Fruit fly (Drosophila melanogaster) whole organism, embryonic: ENCODE data around the gene Nse4.
A peak's percentile ranks its signal among the peaks of the same experiment; 100 is the strongest.

Experiments
- Atf-2 ChIP-seq: fragments of 200-800 bp; sonication (Bioruptor generic); optimal IDR thresholded peaks from 2 replicates; lab custom pipeline; 2016; ENCODE audit warnings: missing biosample characterization, missing genetic modification characterization
- Awh ChIP-seq: fragments of 200-800 bp; sonication (Bioruptor generic); IDR thresholded peaks from 2 replicates; pipeline ENCODE4, ENCODE4 v1.3.6; 2022; ENCODE audit warnings: missing biosample characterization, missing genetic modification characterization
- CG10462 ChIP-seq: fragments of 200-800 bp; sonication (Bioruptor generic); optimal IDR thresholded peaks from 2 replicates; lab custom pipeline; 2016; ENCODE audit warnings: missing biosample characterization, missing genetic modification characterization
- CG11696 ChIP-seq: fragments of 200-800 bp; sonication (Bioruptor generic); IDR thresholded peaks from 2 replicates; pipeline ENCODE4 v1.3.6; 2022; ENCODE audit warnings: missing biosample characterization, missing genetic modification characterization
- CG12219 ChIP-seq: fragments of 200-800 bp; sonication (Bioruptor generic); optimal IDR thresholded peaks from 3 replicates; lab custom pipeline; 2018; ENCODE audit warnings: missing biosample characterization, mild to moderate bottlenecking, missing genetic modification characterization
- CG12236 ChIP-seq: fragments of 200-800 bp; sonication (Bioruptor generic); optimal IDR thresholded peaks from 2 replicates; lab custom pipeline; 2016; ENCODE audit warnings: missing biosample characterization, missing genetic modification characterization
- CG12299 ChIP-seq: fragments of 200-800 bp; sonication (Bioruptor generic); optimal IDR thresholded peaks from 2 replicates; lab custom pipeline; 2018; ENCODE audit warnings: missing biosample characterization, mild to moderate bottlenecking, missing genetic modification characterization
- CG1233 ChIP-seq: fragments of 200-800 bp; sonication (Bioruptor generic); optimal IDR thresholded peaks from 4 replicates; lab custom pipeline; 2018; ENCODE audit warnings: missing biosample characterization, mild to moderate bottlenecking, missing genetic modification characterization
- CG13624 ChIP-seq: fragments of 200-800 bp; sonication (Bioruptor generic); optimal IDR thresholded peaks from 2 replicates; lab custom pipeline; 2016; ENCODE audit warnings: missing biosample characterization, missing genetic modification characterization
- CG14860 ChIP-seq: fragments of 200-800 bp; sonication (Bioruptor generic); IDR thresholded peaks from 3 replicates; pipeline ENCODE4 v1.3.6; 2022; ENCODE audit warnings: missing biosample characterization, missing genetic modification characterization; ENCODE audit not compliant: partially characterized antibody
- CG16815 ChIP-seq: fragments of 200-800 bp; sonication (Bioruptor generic); optimal IDR thresholded peaks from 3 replicates; lab custom pipeline; 2017; ENCODE audit warnings: missing biosample characterization, mild to moderate bottlenecking, missing genetic modification characterization
- CG17829 ChIP-seq: fragments of 200-800 bp; optimal IDR thresholded peaks from 2 replicates; lab custom pipeline; 2019; ENCODE audit warnings: missing biosample characterization, mild to moderate bottlenecking, missing genetic modification characterization, moderate library complexity
- CG2712 ChIP-seq: fragments of 200-800 bp; optimal IDR thresholded peaks from 3 replicates; lab custom pipeline; 2019; ENCODE audit warnings: missing biosample characterization, mild to moderate bottlenecking, missing genetic modification characterization, moderate library complexity
- CG30431 ChIP-seq: fragments of 200-800 bp; sonication (Bioruptor generic); optimal IDR thresholded peaks from 2 replicates; lab custom pipeline; 2017; ENCODE audit warnings: missing biosample characterization, missing genetic modification characterization
- CG3065 ChIP-seq: fragments of 200-800 bp; sonication (Bioruptor generic); optimal IDR thresholded peaks from 2 replicates; lab custom pipeline; 2016; ENCODE audit warnings: missing biosample characterization, missing genetic modification characterization
- CG4328 ChIP-seq: fragments of 200-800 bp; sonication (Bioruptor generic); optimal IDR thresholded peaks from 3 replicates; lab custom pipeline; 2017; ENCODE audit warnings: missing biosample characterization, missing genetic modification reagents, missing genetic modification characterization
- CG4404 ChIP-seq: fragments of 200-800 bp; sonication (Bioruptor generic); IDR thresholded peaks from 2 replicates; pipeline ENCODE4 v1.3.6; 2022; ENCODE audit warnings: missing biosample characterization, missing genetic modification characterization
- CG4424 ChIP-seq: fragments of 200-800 bp; sonication (Bioruptor generic); optimal IDR thresholded peaks from 3 replicates; lab custom pipeline; 2016; ENCODE audit warnings: missing biosample characterization, missing genetic modification characterization
- CG6272 ChIP-seq: fragments of 200-800 bp; sonication (Bioruptor generic); IDR thresholded peaks from 2 replicates; pipeline ENCODE4 v1.3.6; 2022; ENCODE audit warnings: missing biosample characterization, missing genetic modification characterization
- CG7839 ChIP-seq: fragments of 200-800 bp; sonication (Bioruptor generic); optimal IDR thresholded peaks from 3 replicates; lab custom pipeline; 2018; ENCODE audit warnings: missing biosample characterization, mild to moderate bottlenecking, missing genetic modification characterization, moderate library complexity
- CG8359 ChIP-seq: fragments of 200-800 bp; sonication (Bioruptor generic); optimal IDR thresholded peaks from 2 replicates; lab custom pipeline; 2017; ENCODE audit warnings: missing biosample characterization, mild to moderate bottlenecking, missing genetic modification characterization, borderline replicate concordance
- CG8944 ChIP-seq: fragments of 200-800 bp; sonication (Bioruptor generic); optimal IDR thresholded peaks from 3 replicates; lab custom pipeline; 2016; ENCODE audit warnings: missing biosample characterization, missing genetic modification characterization
- CG9215 ChIP-seq: fragments of 200-800 bp; sonication (Bioruptor generic); IDR thresholded peaks from 2 replicates; pipeline ENCODE4 v1.3.6; 2022; ENCODE audit warnings: missing biosample characterization, missing genetic modification characterization
- Chrac-16 ChIP-seq: fragments of 200-800 bp; sonication (Bioruptor generic); optimal IDR thresholded peaks from 3 replicates; lab custom pipeline; 2016; ENCODE audit warnings: missing biosample characterization, missing genetic modification characterization
- D ChIP-seq, 2 experiments: fragments of 200-800 bp in 1 of 2; fragments of >200 bp in 1 of 2; sonication (Bioruptor generic) in 1 of 2; optimal IDR thresholded peaks; 2 replicates in 1 of 2; 3 replicates in 1 of 2; lab custom pipeline; 2017; ENCODE audit warnings: mild to moderate bottlenecking in 1 of 2, missing biosample characterization in 1 of 2, missing genetic modification characterization in 1 of 2, missing genetic modification reagents in 1 of 2
- Dek ChIP-seq: fragments of 200-800 bp; sonication (Bioruptor generic); optimal IDR thresholded peaks from 3 replicates; lab custom pipeline; 2019; ENCODE audit warnings: missing biosample characterization, mild to moderate bottlenecking, missing genetic modification characterization, moderate library complexity
- Drgx ChIP-seq: fragments of 200-800 bp; sonication (Bioruptor generic); IDR thresholded peaks from 2 replicates; pipeline ENCODE4 v1.3.6; 2022; ENCODE audit warnings: missing biosample characterization, missing genetic modification characterization
- E2f1 ChIP-seq: fragments of 200-800 bp; sonication (Bioruptor generic); IDR thresholded peaks from 2 replicates; pipeline ENCODE4 v1.3.6; 2022; ENCODE audit warnings: missing biosample characterization, missing genetic modification characterization
- Fer2 ChIP-seq: fragments of 200-800 bp; sonication (Bioruptor generic); optimal IDR thresholded peaks from 2 replicates; lab custom pipeline; 2018; ENCODE audit warnings: missing biosample characterization, mild to moderate bottlenecking, missing genetic modification characterization, moderate library complexity
- HLH3B ChIP-seq: fragments of 200-800 bp; sonication (Bioruptor generic); IDR thresholded peaks from 2 replicates; pipeline ENCODE4 v1.3.6; 2022; ENCODE audit warnings: missing biosample characterization, missing genetic modification characterization
- Hr78 ChIP-seq, 2 experiments: fragments of 200-800 bp in 1 of 2; fragments of >200 bp in 1 of 2; sonication (Bioruptor generic) in 1 of 2; optimal IDR thresholded peaks; 2 replicates each; lab custom pipeline; 2017 to 2019; ENCODE audit warnings: missing biosample characterization in 2 of 2, missing genetic modification characterization in 2 of 2, mild to moderate bottlenecking in 1 of 2, moderate library complexity in 1 of 2
- Lhr ChIP-seq: fragments of 200-800 bp; sonication (Bioruptor generic); optimal IDR thresholded peaks from 3 replicates; lab custom pipeline; 2017; ENCODE audit warnings: mild to moderate bottlenecking, missing biosample characterization, missing genetic modification reagents, missing genetic modification characterization
- Meics ChIP-seq: fragments of 200-800 bp; sonication (Bioruptor generic); optimal IDR thresholded peaks from 2 replicates; lab custom pipeline; 2017; ENCODE audit warnings: missing biosample characterization, mild to moderate bottlenecking, missing genetic modification characterization
- Myb ChIP-seq: fragments of 200-800 bp; sonication (Bioruptor generic); optimal IDR thresholded peaks from 2 replicates; lab custom pipeline; 2016; ENCODE audit warnings: missing biosample characterization, missing genetic modification characterization
- Neu2 ChIP-seq: fragments of 200-800 bp; sonication (Bioruptor generic); optimal IDR thresholded peaks from 3 replicates; lab custom pipeline; 2016; ENCODE audit warnings: missing biosample characterization, missing genetic modification characterization, borderline replicate concordance
- Pdp1 ChIP-seq, 2 experiments: fragments of 200-800 bp; sonication (Bioruptor generic); optimal IDR thresholded peaks; 3 replicates each; lab custom pipeline; 2016; ENCODE audit warnings: missing biosample characterization in 2 of 2, missing genetic modification characterization in 2 of 2, mild to moderate bottlenecking in 1 of 2, moderate library complexity in 1 of 2
- cas ChIP-seq: fragments of 200-800 bp; sonication (Bioruptor generic); IDR thresholded peaks from 2 replicates; pipeline ENCODE4 v1.3.6; 2022; ENCODE audit warnings: missing biosample characterization, missing genetic modification characterization
- crc ChIP-seq: fragments of 200-800 bp; sonication (Bioruptor generic); optimal IDR thresholded peaks from 2 replicates; lab custom pipeline; 2016; ENCODE audit warnings: missing biosample characterization, missing genetic modification characterization
- dm ChIP-seq: fragments of 200-800 bp; sonication (Bioruptor generic); optimal IDR thresholded peaks from 3 replicates; lab custom pipeline; 2016; ENCODE audit warnings: missing biosample characterization, missing genetic modification characterization
- fd96Cb ChIP-seq: fragments of 200-800 bp; sonication (Bioruptor generic); optimal IDR thresholded peaks from 2 replicates; lab custom pipeline; 2018; ENCODE audit warnings: missing biosample characterization, mild to moderate bottlenecking, missing genetic modification characterization, moderate library complexity
- hbn ChIP-seq: fragments of 200-800 bp; sonication (Bioruptor generic); IDR thresholded peaks from 2 replicates; pipeline ENCODE4 v1.3.6; 2022; ENCODE audit warnings: missing biosample characterization, missing genetic modification characterization; ENCODE audit not compliant: partially characterized antibody
- her ChIP-seq: fragments of 200-800 bp; sonication (Bioruptor generic); optimal IDR thresholded peaks from 2 replicates; lab custom pipeline; 2016; ENCODE audit warnings: missing biosample characterization, missing genetic modification characterization
- kay ChIP-seq: fragments of 200-800 bp; sonication (Bioruptor generic); optimal IDR thresholded peaks from 2 replicates; lab custom pipeline; 2016; ENCODE audit warnings: missing biosample characterization, missing genetic modification characterization
- klu ChIP-seq: fragments of 200-800 bp; sonication (Bioruptor generic); IDR thresholded peaks from 2 replicates; pipeline ENCODE4 v1.3.6; 2022; ENCODE audit warnings: missing biosample characterization, missing genetic modification characterization
- run ChIP-seq: fragments of 200-800 bp; sonication (Bioruptor generic); optimal IDR thresholded peaks from 3 replicates; lab custom pipeline; 2018; ENCODE audit warnings: missing biosample characterization, mild to moderate bottlenecking, missing genetic modification characterization
- sima ChIP-seq: fragments of 200-800 bp; sonication (Bioruptor generic); optimal IDR thresholded peaks from 2 replicates; lab custom pipeline; 2016; ENCODE audit warnings: missing biosample characterization, missing genetic modification characterization
- sna ChIP-seq: fragments of 200-800 bp; sonication (Bioruptor generic); IDR thresholded peaks from 2 replicates; pipeline ENCODE4 v1.3.6; 2022; ENCODE audit warnings: missing biosample characterization, missing genetic modification characterization; ENCODE audit not compliant: partially characterized antibody
- tna ChIP-seq: fragments of 200-800 bp; sonication (Bioruptor generic); IDR thresholded peaks from 2 replicates; pipeline ENCODE4 v1.3.6; 2022; ENCODE audit warnings: missing biosample characterization, missing genetic modification characterization; ENCODE audit not compliant: partially characterized antibody
- ttk ChIP-seq: fragments of 200-800 bp; sonication (Bioruptor generic); IDR thresholded peaks from 2 replicates; pipeline ENCODE4 v2.1.2; 2022; ENCODE audit warnings: missing biosample characterization, missing genetic modification characterization
- yki ChIP-seq: fragments of >200 bp; optimal IDR thresholded peaks from 3 replicates; lab custom pipeline; 2018

The Nse4 gene

dm6 chr2L:10474268-10474678, 35.0 kb downstream of the Nse4 start, which contains the start of gene RluA-1 (continued):
- TF ChIP-seq CG12219 (GFP tag; lab: Kevin White, UChicago) (peak; percentile 99), yki (no peak), CG13624 (GFP tag; lab: Kevin White, UChicago) (peak; percentile 92), run (tag; lab: Kevin White, UChicago) (peak; percentile 99), Fer2 (tag; lab: Kevin White, UChicago) (peak; percentile 98), sna (0 out of 2 replicates have a peak, but pooled peaks have one; percentile 32), her (GFP tag; lab: Kevin White, UChicago) (peak; percentile 83), D (optimal IDR thresholded peaks at IDR 0.05; lab: Kevin White, UChicago) (no peak), D (GFP tag; optimal IDR thresholded peaks at IDR 0.05; lab: Kevin White, UChicago) (peak; percentile 99), klu (GFP tag; lab: Robert Waterston, UW) (peak; percentile 98), Hr78 (GFP tag; optimal IDR thresholded peaks at IDR 0.05; lab: Kevin White, UChicago) (peak in 1 of 2 experiments; percentile 96), Lhr (GFP tag; lab: Kevin White, UChicago) (peak; percentile 98), Drgx (GFP tag; lab: Robert Waterston, UW) (peak; percentile 99), HLH3B (GFP tag; lab: Robert Waterston, UW) (peak; percentile 92), CG14860 (GFP tag; lab: Robert Waterston, UW) (peak; percentile 75), cas (GFP tag; lab: Robert Waterston, UW) (peak; percentile 94), Atf-2 (GFP tag; lab: Kevin White, UChicago) (peak; percentile 95), CG8359 (GFP tag; lab: Kevin White, UChicago) (peak; percentile 96), CG16815 (GFP tag; lab: Kevin White, UChicago) (peak; percentile 98), CG7839 (tag; lab: Kevin White, UChicago) (peak; percentile 99), dm (GFP tag; lab: Kevin White, UChicago) (peak; percentile 85), ttk (GFP tag; lab: Robert Waterston, UW) (peak; percentile 99), CG17829 (tag; lab: Kevin White, UChicago) (peak; percentile 100), fd96Cb (tag; lab: Kevin White, UChicago) (peak; percentile 99), Meics (peak; percentile 99), Myb (GFP tag; lab: Kevin White, UChicago) (peak; percentile 70), CG8944 (GFP tag; lab: Kevin White, UChicago) (peak; percentile 88), E2f1 (GFP tag; lab: Robert Waterston, UW) (peak; percentile 100), hbn (GFP tag; lab: Robert Waterston, UW) (peak; percentile 53; the same call in 1 of the 2 replicates), CG3065 (peak; percentile 99), sima (GFP tag; lab: Kevin White, UChicago) (peak; percentile 52), Pdp1 (GFP tag; optimal IDR thresholded peaks at IDR 0.05; lab: Kevin White, UChicago) (peak; percentile 95 to 96), CG12236 (GFP tag; lab: Kevin White, UChicago) (peak; percentile 86), CG10462 (GFP tag; lab: Kevin White, UChicago) (peak; percentile 99), Dek (tag; lab: Kevin White, UChicago) (peak; percentile 99), CG30431 (GFP tag; lab: Kevin White, UChicago) (peak; percentile 98), crc (GFP tag; lab: Kevin White, UChicago) (peak; percentile 38), CG4404 (GFP tag; lab: Robert Waterston, UW) (peak; percentile 98), CG4424 (peak; percentile 99), CG11696 (GFP tag; lab: Robert Waterston, UW) (peak; percentile 98), CG2712 (tag; lab: Kevin White, UChicago) (peak; percentile 100), CG9215 (GFP tag; lab: Robert Waterston, UW) (peak; percentile 97), CG4328 (peak; percentile 98), tna (GFP tag; lab: Robert Waterston, UW) (peak; percentile 76), CG12299 (tag; lab: Kevin White, UChicago) (peak; percentile 99), CG1233 (peak; percentile 99), Awh (GFP tag; lab: Robert Waterston, UW) (peak; percentile 100), Chrac-16 (GFP tag; lab: Kevin White, UChicago) (peak; percentile 99), kay (GFP tag; lab: Kevin White, UChicago) (peak; percentile 86), Neu2 (no peak), CG6272 (peak; percentile 99)
